Fruit fly (Drosophila melanogaster): Measurements from ENCODE around the gene Acsf2.

DNA sequence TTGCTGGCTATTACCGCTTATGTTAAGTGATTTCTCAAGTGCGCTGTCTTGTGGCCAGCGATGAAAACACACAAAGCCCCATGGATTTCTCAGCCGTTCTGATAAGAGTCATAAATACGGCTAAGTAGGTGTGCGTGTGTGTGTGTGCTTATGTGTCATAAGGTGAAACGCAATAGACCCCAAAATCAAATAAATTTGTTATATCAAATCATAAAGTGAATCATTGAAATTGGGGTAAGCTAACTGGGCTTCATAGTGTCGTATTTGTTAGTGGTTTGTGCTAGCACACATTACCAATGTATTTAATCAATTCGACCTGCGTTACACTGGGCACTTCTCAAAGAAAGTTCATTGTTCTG is 42.4 kb downstream of the Acsf2 start:
- TF ChIP-seq lilli (GFP tag; optimal IDR thresholded peaks at IDR 0.05): no peak
- TF ChIP-seq CG2678 (tag; optimal IDR thresholded peaks at IDR 0.05): no peak
- no peak for TF ChIP-seq fd102C (GFP tag; optimal IDR thresholded peaks at IDR 0.05)

Measured in whole organism, embryonic.